Fruit fly (Drosophila melanogaster) whole organism, embryonic: ENCODE measurements around the gene lilli.

Experiments used
- ATbp ChIP-seq: fragments of 200-800 bp; sonication (Bioruptor generic); optimal IDR thresholded peaks from 2 replicates; lab custom pipeline; 2017; ENCODE audit warnings: missing biosample characterization, mild to moderate bottlenecking, missing genetic modification characterization, missing genetic modification reagents
- Awh ChIP-seq: fragments of 200-800 bp; sonication (Bioruptor generic); IDR thresholded peaks from 2 replicates; pipeline ENCODE4, ENCODE4 v1.3.6; 2022; ENCODE audit warnings: missing biosample characterization, missing genetic modification characterization
- B-H2 ChIP-seq: fragments of 200-800 bp; sonication (Bioruptor generic); optimal IDR thresholded peaks from 2 replicates; lab custom pipeline; 2018; ENCODE audit warnings: missing biosample characterization, mild to moderate bottlenecking, missing genetic modification characterization
- C15 ChIP-seq: fragments of 200-800 bp; sonication (Bioruptor generic); IDR thresholded peaks from 3 replicates; pipeline ENCODE4 v1.3.6; 2022; ENCODE audit warnings: missing biosample characterization, missing genetic modification characterization
- CG10366 ChIP-seq: fragments of 200-800 bp; sonication (Bioruptor generic); IDR thresholded peaks from 2 replicates; pipeline ENCODE4 v1.3.6; 2022; ENCODE audit warnings: missing biosample characterization, missing genetic modification characterization
- CG17186 ChIP-seq: fragments of 200-800 bp; sonication (Bioruptor generic); optimal IDR thresholded peaks from 3 replicates; lab custom pipeline; 2017; ENCODE audit warnings: missing biosample characterization, missing genetic modification reagents, missing genetic modification characterization
- CG17361 ChIP-seq: fragments of 200-800 bp; sonication (Bioruptor generic); IDR thresholded peaks from 3 replicates; pipeline ENCODE4 v1.3.6; 2022; ENCODE audit warnings: missing biosample characterization, missing genetic modification characterization
- CG17612 ChIP-seq: fragments of 200-800 bp; sonication (Bioruptor generic); IDR thresholded peaks from 2 replicates; pipeline ENCODE4 v1.3.6; 2022; ENCODE audit warnings: missing biosample characterization, missing genetic modification characterization
- CG1832 ChIP-seq: fragments of 200-800 bp; sonication (Bioruptor generic); optimal IDR thresholded peaks from 2 replicates; lab custom pipeline; 2017; ENCODE audit warnings: missing biosample characterization, mild to moderate bottlenecking, missing genetic modification characterization, inconsistent platforms
- CG42726 ChIP-seq: fragments of 200-800 bp; sonication (Bioruptor generic); IDR thresholded peaks from 2 replicates; pipeline ENCODE4 v1.3.6; 2022; ENCODE audit warnings: missing biosample characterization, missing genetic modification characterization; ENCODE audit not compliant: partially characterized antibody
- CG7928 ChIP-seq: fragments of 200-800 bp; sonication (Bioruptor generic); optimal IDR thresholded peaks from 2 replicates; lab custom pipeline; 2017; ENCODE audit warnings: missing biosample characterization, mild to moderate bottlenecking, missing genetic modification characterization
- CG7987 ChIP-seq: fragments of 200-800 bp; sonication (Bioruptor generic); optimal IDR thresholded peaks from 2 replicates; lab custom pipeline; 2018; ENCODE audit warnings: missing biosample characterization, mild to moderate bottlenecking, missing genetic modification characterization, moderate library complexity
- Camta ChIP-seq: fragments of 200-800 bp; sonication (Bioruptor generic); optimal IDR thresholded peaks from 2 replicates; lab custom pipeline; 2016; ENCODE audit warnings: missing biosample characterization, missing genetic modification characterization
- D19B ChIP-seq: fragments of 200-800 bp; sonication (Bioruptor generic); optimal IDR thresholded peaks from 2 replicates; lab custom pipeline; 2017; ENCODE audit warnings: missing biosample characterization, mild to moderate bottlenecking, missing genetic modification characterization
- Dfd ChIP-seq, 2 experiments: fragments of >200 bp; optimal IDR thresholded peaks; 2 replicates each; lab custom pipeline; 2017; ENCODE audit warnings: missing biosample characterization in 2 of 2, missing genetic modification characterization in 2 of 2
- Ets65A ChIP-seq: fragments of 200-800 bp; sonication (Bioruptor generic); peaks from one replicate; lab custom pipeline; 2016; ENCODE audit warnings: missing biosample characterization, missing genetic modification characterization
- H2.0 ChIP-seq: fragments of 200-800 bp; sonication (Bioruptor generic); IDR thresholded peaks from 2 replicates; pipeline ENCODE4 v1.3.6; 2022; ENCODE audit warnings: missing biosample characterization, missing genetic modification characterization
- Hmx ChIP-seq: fragments of 200-800 bp; sonication (Bioruptor generic); optimal IDR thresholded peaks from 2 replicates; lab custom pipeline; 2016; ENCODE audit warnings: missing biosample characterization, missing genetic modification characterization
- Hr78 ChIP-seq, 2 experiments: fragments of 200-800 bp in 1 of 2; fragments of >200 bp in 1 of 2; sonication (Bioruptor generic) in 1 of 2; optimal IDR thresholded peaks; 2 replicates each; lab custom pipeline; 2017 to 2019; ENCODE audit warnings: missing biosample characterization in 2 of 2, missing genetic modification characterization in 2 of 2, mild to moderate bottlenecking in 1 of 2, moderate library complexity in 1 of 2
- Med ChIP-seq: fragments of 200-800 bp; sonication (Bioruptor generic); peaks from one replicate; lab custom pipeline; 2016; ENCODE audit warnings: missing biosample characterization, missing genetic modification characterization, mild to moderate bottlenecking, inconsistent platforms, moderate library complexity
- Meics ChIP-seq: fragments of 200-800 bp; sonication (Bioruptor generic); optimal IDR thresholded peaks from 2 replicates; lab custom pipeline; 2017; ENCODE audit warnings: missing biosample characterization, mild to moderate bottlenecking, missing genetic modification characterization
- Mes4 ChIP-seq: fragments of 200-800 bp; sonication (Bioruptor generic); optimal IDR thresholded peaks from 2 replicates; lab custom pipeline; 2016; ENCODE audit warnings: missing biosample characterization, missing genetic modification characterization
- Oaz ChIP-seq: fragments of 200-800 bp; sonication (Bioruptor generic); IDR thresholded peaks from 2 replicates; pipeline ENCODE4 v1.3.6; 2022; ENCODE audit warnings: missing biosample characterization, missing genetic modification characterization
- Pdp1 ChIP-seq, 2 experiments: fragments of 200-800 bp; sonication (Bioruptor generic); optimal IDR thresholded peaks; 3 replicates each; lab custom pipeline; 2016; ENCODE audit warnings: missing biosample characterization in 2 of 2, missing genetic modification characterization in 2 of 2, mild to moderate bottlenecking in 1 of 2, moderate library complexity in 1 of 2
- Sox102F ChIP-seq: fragments of 200-800 bp; sonication (Bioruptor generic); optimal IDR thresholded peaks from 2 replicates; lab custom pipeline; 2018; ENCODE audit warnings: missing biosample characterization, mild to moderate bottlenecking, missing genetic modification characterization, moderate library complexity
- Vsx1 ChIP-seq: fragments of 200-800 bp; sonication (Bioruptor generic); optimal IDR thresholded peaks from 2 replicates; lab custom pipeline; 2017; ENCODE audit warnings: missing biosample characterization, mild to moderate bottlenecking, missing genetic modification characterization, missing genetic modification reagents
- abd-A ChIP-seq: fragments of 200-800 bp; sonication (Bioruptor generic); optimal IDR thresholded peaks from 3 replicates; lab custom pipeline; 2019; ENCODE audit warnings: missing biosample characterization, mild to moderate bottlenecking, missing genetic modification characterization, moderate library complexity
- chinmo ChIP-seq: fragments of 200-800 bp; sonication (Bioruptor generic); IDR thresholded peaks from 4 replicates; pipeline ENCODE4 v1.3.6; 2022; ENCODE audit warnings: missing biosample characterization, missing genetic modification characterization; ENCODE audit not compliant: partially characterized antibody
- chn ChIP-seq: fragments of 200-800 bp; sonication (Bioruptor generic); optimal IDR thresholded peaks from 2 replicates; lab custom pipeline; 2016; ENCODE audit warnings: missing biosample characterization, missing genetic modification characterization
- corto ChIP-seq: fragments of 200-800 bp; sonication (Bioruptor generic); optimal IDR thresholded peaks from 2 replicates; lab custom pipeline; 2016; ENCODE audit warnings: missing biosample characterization, mild to moderate bottlenecking, missing genetic modification characterization, moderate library complexity
- danr ChIP-seq: fragments of 200-800 bp; sonication (Bioruptor generic); IDR thresholded peaks from 2 replicates; pipeline ENCODE4 v1.3.6; 2022; ENCODE audit warnings: missing biosample characterization, missing genetic modification characterization
- gro ChIP-seq: fragments of 200-800 bp; sonication (Bioruptor generic); optimal IDR thresholded peaks from 2 replicates; lab custom pipeline; 2016; ENCODE audit warnings: missing biosample characterization, missing genetic modification characterization
- gsb ChIP-seq: fragments of 200-800 bp; sonication (Bioruptor generic); IDR thresholded peaks from 2 replicates; pipeline ENCODE4 v1.3.6; 2022; ENCODE audit warnings: missing biosample characterization, missing genetic modification characterization
- ham ChIP-seq: fragments of 200-800 bp; sonication (Bioruptor generic); IDR thresholded peaks from 2 replicates; pipeline ENCODE4 v1.3.6; 2022; ENCODE audit warnings: missing biosample characterization, missing genetic modification characterization
- inv ChIP-seq: fragments of 200-800 bp; sonication (Bioruptor generic); IDR thresholded peaks from 2 replicates; pipeline ENCODE4 v1.3.6; 2022; ENCODE audit warnings: missing biosample characterization, missing genetic modification characterization; ENCODE audit not compliant: partially characterized antibody
- kah ChIP-seq: fragments of 200-800 bp; sonication (Bioruptor generic); optimal IDR thresholded peaks from 2 replicates; lab custom pipeline; 2018; ENCODE audit warnings: missing biosample characterization, mild to moderate bottlenecking, missing genetic modification characterization
- prd ChIP-seq, 3 experiments: fragments of >200 bp in 2 of 3; fragments of 200-800 bp in 1 of 3; sonication (Bioruptor generic) in 1 of 3; optimal IDR thresholded peaks in 2 of 3; IDR thresholded peaks in 1 of 3; 2 replicates in 2 of 3; 3 replicates in 1 of 3; pipeline versions ENCODE4 v1.3.6 to Lab custom; 2017 to 2022; ENCODE audit warnings: missing biosample characterization in 1 of 3, missing genetic modification characterization in 1 of 3
- ssp ChIP-seq: fragments of 200-800 bp; sonication (Bioruptor generic); IDR thresholded peaks from 2 replicates; pipeline ENCODE4 v1.3.6; 2022; ENCODE audit warnings: missing biosample characterization, missing genetic modification characterization
- tna ChIP-seq: fragments of 200-800 bp; sonication (Bioruptor generic); IDR thresholded peaks from 2 replicates; pipeline ENCODE4 v1.3.6; 2022; ENCODE audit warnings: missing biosample characterization, missing genetic modification characterization; ENCODE audit not compliant: partially characterized antibody
- unpg ChIP-seq: fragments of 200-800 bp; sonication (Bioruptor generic); optimal IDR thresholded peaks from 3 replicates; lab custom pipeline; 2018; ENCODE audit warnings: missing biosample characterization, mild to moderate bottlenecking, missing genetic modification characterization, moderate library complexity
- vnd ChIP-seq: fragments of 200-800 bp; sonication (Bioruptor generic); IDR thresholded peaks from 3 replicates; pipeline ENCODE4 v1.3.6; 2022; ENCODE audit warnings: missing biosample characterization, missing genetic modification characterization; ENCODE audit not compliant: partially characterized antibody
- vvl ChIP-seq: fragments of 200-800 bp; sonication (Bioruptor generic); IDR thresholded peaks from 2 replicates; pipeline ENCODE4 v1.3.6; 2022; ENCODE audit warnings: missing biosample characterization, missing genetic modification characterization

The lilli gene

DNA sequence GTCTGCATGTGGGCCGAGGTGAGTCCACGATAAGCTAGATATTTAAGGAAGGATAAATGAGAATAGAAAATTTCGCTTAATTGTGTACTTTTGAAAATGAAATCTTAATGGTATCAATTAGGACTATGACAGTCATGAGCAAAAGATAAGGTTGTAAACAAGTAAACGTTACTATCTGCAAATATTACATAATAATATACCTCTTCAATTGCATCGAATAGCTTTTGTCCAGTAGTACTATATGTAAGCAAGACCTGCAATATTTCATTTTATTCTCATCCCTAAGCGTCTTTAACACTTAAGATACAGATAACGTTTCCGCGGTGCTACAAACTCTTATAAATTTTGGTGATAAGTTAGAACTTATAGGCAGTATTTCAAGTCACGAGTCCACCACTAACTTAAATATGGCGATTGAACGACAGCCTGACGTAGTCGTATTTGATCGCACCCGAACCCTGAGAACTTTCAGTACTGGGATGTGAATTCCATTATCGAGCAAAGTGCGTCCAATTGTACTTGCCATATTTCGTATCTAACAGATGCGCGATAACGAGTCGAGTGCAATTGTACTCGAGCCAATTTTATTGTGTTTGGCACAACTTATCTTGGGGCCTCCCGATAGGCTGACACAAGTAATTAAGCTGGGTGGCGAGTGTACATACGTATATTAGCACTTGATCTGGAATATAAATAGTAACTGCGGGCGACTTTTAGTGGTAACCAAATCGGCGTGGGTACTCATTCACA, 20.0 kb upstream of the lilli start (continued):
- TF ChIP-seq corto (no peak), Pdp1 (GFP tag; optimal IDR thresholded peaks at IDR 0.05; lab: Kevin White, UChicago) (peak in 1 of 2 experiments; percentile 55), H2.0 (no peak), tna (GFP tag; lab: Robert Waterston, UW) (no peak), CG1832 (no peak)

DNA sequence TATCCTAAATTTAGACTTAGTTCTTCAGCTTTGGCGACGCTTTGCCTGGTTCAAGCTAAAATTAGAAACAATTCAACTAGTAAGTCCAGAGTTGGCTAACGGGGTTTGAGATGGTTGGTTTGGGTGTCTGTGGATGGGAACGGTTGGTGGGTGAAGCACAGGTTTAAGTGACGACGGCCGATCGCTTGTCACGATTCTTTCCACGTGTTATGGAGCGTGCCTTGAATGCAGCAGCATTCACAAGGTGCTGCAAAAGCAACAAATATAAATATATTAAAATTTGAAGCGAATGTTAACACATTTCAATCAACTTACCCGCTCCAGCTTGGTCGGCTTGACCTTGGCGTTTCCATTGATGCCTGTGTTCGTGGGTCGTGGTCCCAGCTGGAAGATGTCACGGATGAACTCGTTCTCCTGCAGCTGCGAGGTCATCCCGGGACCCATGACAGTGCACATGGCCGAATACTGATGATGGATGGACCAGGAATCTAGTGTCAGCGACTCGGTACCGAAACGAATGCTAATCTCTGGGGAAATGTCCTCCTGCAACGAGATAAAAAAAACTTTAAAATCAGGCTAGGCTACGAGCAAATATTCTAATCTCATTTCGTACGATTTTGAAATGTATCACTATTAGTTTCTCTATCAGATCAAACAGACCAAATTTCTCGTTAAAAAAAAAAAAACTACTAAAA, 16.6 kb upstream of the lilli start, which contains the start of gene CG8813:
TSS of gene CG8813 (plus strand) at position 645 of the 695 bp plus-strand sequence.
- TF ChIP-seq gro (no peak), vvl (GFP tag; lab: Robert Waterston, UW) (peak; percentile 68; the same call in 1 of the 2 replicates), Ets65A (peak; percentile 78), chinmo (GFP tag; lab: Robert Waterston, UW) (0 out of 4 replicates have a peak, but pooled peaks have one; percentile 66), kah (GFP tag; lab: Kevin White, UChicago) (no peak), Med (GFP tag; lab: Kevin White, UChicago) (peak; percentile 48), inv (GFP tag; lab: Robert Waterston, UW) (0 out of 2 replicates have a peak, but pooled peaks have one; percentile 16)

DNA sequence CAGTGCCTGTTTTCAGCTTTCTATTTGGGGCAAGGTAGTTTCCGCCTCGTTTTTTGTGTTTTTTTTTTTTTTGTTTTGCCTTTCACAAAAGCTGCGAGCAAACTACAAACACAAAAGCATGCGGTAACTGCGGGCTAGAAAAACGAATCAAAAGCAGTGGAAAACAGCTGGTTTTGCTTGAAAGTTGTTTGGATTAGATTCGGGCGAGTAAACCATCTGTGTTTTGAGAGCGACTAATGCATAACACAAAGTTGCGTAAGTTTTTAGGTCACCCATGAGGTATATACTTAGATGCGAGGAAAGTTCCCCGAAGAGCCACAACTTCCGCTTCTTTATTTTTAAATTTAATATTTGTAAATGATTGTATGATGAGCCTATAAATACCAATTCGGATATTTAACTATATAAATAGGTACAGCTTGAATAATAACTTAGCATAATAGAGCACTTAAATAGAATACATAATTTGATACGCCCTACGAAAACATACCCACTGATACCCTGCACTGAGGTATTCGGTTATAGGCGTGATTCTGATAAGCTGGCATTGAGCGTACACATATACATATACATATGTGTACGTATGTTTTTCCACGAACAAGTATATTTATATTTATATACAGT, 13.3 kb upstream of the lilli start:
- TF ChIP-seq Hmx (no peak), C15 (GFP tag; lab: Robert Waterston, UW) (no peak), gsb (GFP tag; lab: Robert Waterston, UW) (0 out of 2 replicates have a peak, but pooled peaks have one; percentile 13), Hr78 (GFP tag; optimal IDR thresholded peaks at IDR 0.05; lab: Kevin White, UChicago) (no peak), CG10366 (peak; percentile 25; the same call in 1 of the 2 replicates), abd-A (no peak), danr (GFP tag; lab: Robert Waterston, UW) (peak; percentile 13; the same call in 1 of the 2 replicates), vnd (GFP tag; lab: Robert Waterston, UW) (no peak), Med (GFP tag; lab: Kevin White, UChicago) (peak; percentile 80), Sox102F (GFP tag; lab: Kevin White, UChicago) (no peak), Camta (GFP tag; lab: Kevin White, UChicago) (no peak), CG7987 (GFP tag; lab: Kevin White, UChicago) (peak; percentile 91), ATbp (GFP tag; lab: Kevin White, UChicago) (peak; percentile 50), chn (GFP tag; lab: Kevin White, UChicago) (no peak), CG17186 (GFP tag; lab: Kevin White, UChicago) (no peak), CG17612 (GFP tag; lab: Robert Waterston, UW) (no peak), CG17361 (GFP tag; lab: Robert Waterston, UW) (peak; percentile 34; the same call in 1 of the 3 replicates), B-H2 (GFP tag; lab: Kevin White, UChicago) (no peak), Meics (peak; percentile 46), D19B (GFP tag; lab: Kevin White, UChicago) (peak; percentile 96), CG7928 (GFP tag; lab: Kevin White, UChicago) (no peak), Vsx1 (GFP tag; lab: Kevin White, UChicago) (no peak), Dfd (GFP tag; optimal IDR thresholded peaks at IDR 0.05; lab: Kevin White, UChicago) (no peak), CG42726 (GFP tag; lab: Robert Waterston, UW) (no peak), unpg (GFP tag; lab: Kevin White, UChicago) (peak; percentile 12), ssp (GFP tag; lab: Robert Waterston, UW) (no peak), prd (optimal IDR thresholded peaks at IDR 0.05; lab: Kevin White, UChicago) (no peak), prd (GFP tag; IDR thresholded peaks at IDR 0.05; lab: Robert Waterston, UW) (peak; percentile 31; the same call in 1 of the 3 replicates), Oaz (GFP tag; lab: Robert Waterston, UW) (0 out of 2 replicates have a peak, but pooled peaks have one; percentile 17), Mes4 (no peak), ham (GFP tag; lab: Robert Waterston, UW) (no peak), Awh (GFP tag; lab: Robert Waterston, UW) (no peak; the same call in 1 of the 2 replicates)
